Fruit fly (Drosophila melanogaster): ENCODE results near the gene CG4497.

dm6 chr2L:7213532-7213931 lies 19.1 kb upstream of the CG4497 start:
- TF ChIP-seq Dll (optimal IDR thresholded peaks at IDR 0.05) (no peak), pan (optimal IDR thresholded peaks at IDR 0.05) (no peak), CG8478 (optimal IDR thresholded peaks at IDR 0.05) (no peak), psq (optimal IDR thresholded peaks at IDR 0.05) (no peak), usp (GFP tag; optimal IDR thresholded peaks at IDR 0.05) (no peak)

Measured in whole organism.